Worm (Caenorhabditis elegans): Measurements from ENCODE around the gene R03H10.1.

R03H10.1 gene

ce11 chrII:4230816-4231435 lies 50.9 kb downstream of the R03H10.1 start, which contains the start of gene C16A11.10:
Gene C16A11.10, plus strand, starts transcription at chrII:4231385.
- TF ChIP-seq blmp-1 (tag; optimal IDR thresholded peaks at IDR 0.05; ENCODE audit: insufficient read depth) (no peak), nhr-11 (tag; optimal IDR thresholded peaks at IDR 0.05) (no peak), ztf-4 (tag; optimal IDR thresholded peaks at IDR 0.05) (no peak), ceh-82 (tag; optimal IDR thresholded peaks at IDR 0.05) (no peak), R02D3.7 (tag; optimal IDR thresholded peaks at IDR 0.05) (no peak), sma-9 (GFP tag; optimal IDR thresholded peaks at IDR 0.05) (no peak), sma-9 (tag; optimal IDR thresholded peaks at IDR 0.05) (no peak), dmd-4 (tag; optimal IDR thresholded peaks at IDR 0.05) (no peak), nhr-23 (tag; optimal IDR thresholded peaks at IDR 0.05) (no peak)

Measured in whole organism, L2 larva.